Fruit fly (Drosophila melanogaster) whole organism, adult: Measurements from ENCODE around the gene ldbr.

ENCODE experiments used
- CG11617 ChIP-seq: fragments of 200-800 bp; sonication (Bioruptor generic); optimal IDR thresholded peaks from 2 replicates; lab custom pipeline; 2017; ENCODE audit warnings: mild to moderate bottlenecking, missing biosample characterization, missing genetic modification reagents, missing genetic modification characterization
- CG12768 ChIP-seq: fragments of 200-800 bp; sonication (Bioruptor generic); optimal IDR thresholded peaks from 2 replicates; lab custom pipeline; 2017; ENCODE audit warnings: missing biosample characterization, missing genetic modification characterization, mild to moderate bottlenecking, moderate library complexity, missing genetic modification reagents
- CG14711 ChIP-seq: fragments of 200-800 bp; sonication (Bioruptor generic); optimal IDR thresholded peaks from 2 replicates; lab custom pipeline; 2018; ENCODE audit warnings: missing biosample characterization, mild to moderate bottlenecking, missing genetic modification characterization, moderate library complexity
- CG1620 ChIP-seq: fragments of 200-800 bp; sonication (Bioruptor generic); optimal IDR thresholded peaks from 2 replicates; lab custom pipeline; 2016; ENCODE audit warnings: missing biosample characterization, missing genetic modification characterization
- CG33017 ChIP-seq: fragments of 200-800 bp; sonication (Bioruptor generic); optimal IDR thresholded peaks from 2 replicates; lab custom pipeline; 2018; ENCODE audit warnings: missing biosample characterization, mild to moderate bottlenecking, missing genetic modification characterization, moderate library complexity
- CG5204 ChIP-seq: fragments of 200-800 bp; sonication (Bioruptor generic); optimal IDR thresholded peaks from 2 replicates; lab custom pipeline; 2016; ENCODE audit warnings: missing biosample characterization, missing genetic modification characterization
- CG7045 ChIP-seq: fragments of 200-800 bp; sonication (Bioruptor generic); optimal IDR thresholded peaks from 2 replicates; lab custom pipeline; 2017; ENCODE audit warnings: missing biosample characterization, mild to moderate bottlenecking, missing genetic modification characterization
- CG7101 ChIP-seq: fragments of 200-800 bp; sonication (Bioruptor generic); optimal IDR thresholded peaks from 2 replicates; lab custom pipeline; 2018; ENCODE audit warnings: missing biosample characterization, mild to moderate bottlenecking, missing genetic modification characterization, moderate library complexity
- Clk ChIP-seq: fragments of 200-800 bp; sonication (Bioruptor generic); optimal IDR thresholded peaks from 2 replicates; lab custom pipeline; 2017; ENCODE audit warnings: missing biosample characterization, missing genetic modification characterization
- Crg-1 ChIP-seq: fragments of 200-800 bp; sonication (Bioruptor generic); optimal IDR thresholded peaks from 2 replicates; lab custom pipeline; 2016; ENCODE audit warnings: missing biosample characterization, missing genetic modification characterization
- Hr96 ChIP-seq: fragments of 200-800 bp; sonication (Bioruptor generic); optimal IDR thresholded peaks from 2 replicates; lab custom pipeline; 2016; ENCODE audit warnings: missing biosample characterization, missing genetic modification characterization
- Mnt ChIP-seq: fragments of 200-800 bp; sonication (Bioruptor generic); optimal IDR thresholded peaks from 2 replicates; lab custom pipeline; 2016; ENCODE audit warnings: missing biosample characterization, mild to moderate bottlenecking, missing genetic modification characterization
- bab1 ChIP-seq: fragments of 200-800 bp; sonication (Bioruptor generic); optimal IDR thresholded peaks from 3 replicates; lab custom pipeline; 2019; ENCODE audit warnings: missing biosample characterization, mild to moderate bottlenecking, missing genetic modification characterization, moderate library complexity
- cic ChIP-seq: fragments of 200-800 bp; sonication (Bioruptor generic); optimal IDR thresholded peaks from 2 replicates; lab custom pipeline; 2017; ENCODE audit warnings: missing biosample characterization, mild to moderate bottlenecking, missing genetic modification characterization, moderate library complexity
- cnc ChIP-seq, 2 experiments: fragments of >200 bp; optimal IDR thresholded peaks; 2 replicates each; lab custom pipeline; 2017
- kay ChIP-seq: fragments of 200-800 bp; sonication (Bioruptor generic); peaks from one replicate; lab custom pipeline; 2016; ENCODE audit warnings: missing biosample characterization, missing genetic modification characterization, borderline replicate concordance
- ovo ChIP-seq: fragments of 200-800 bp; sonication (Bioruptor generic); optimal IDR thresholded peaks from 2 replicates; lab custom pipeline; 2016; ENCODE audit warnings: missing biosample characterization, missing genetic modification characterization
- pad ChIP-seq: fragments of 200-800 bp; sonication (Bioruptor generic); optimal IDR thresholded peaks from 3 replicates; lab custom pipeline; 2017; ENCODE audit warnings: missing biosample characterization, missing genetic modification characterization, mild to moderate bottlenecking, moderate library complexity, missing genetic modification reagents
- tj ChIP-seq: fragments of 200-800 bp; sonication (Bioruptor generic); optimal IDR thresholded peaks from 3 replicates; lab custom pipeline; 2017; ENCODE audit warnings: missing biosample characterization, mild to moderate bottlenecking, missing genetic modification characterization, moderate library complexity
- toe ChIP-seq: fragments of 200-800 bp; sonication (Bioruptor generic); optimal IDR thresholded peaks from 2 replicates; lab custom pipeline; 2016; ENCODE audit warnings: missing biosample characterization, missing genetic modification characterization

Gene ldbr

DNA sequence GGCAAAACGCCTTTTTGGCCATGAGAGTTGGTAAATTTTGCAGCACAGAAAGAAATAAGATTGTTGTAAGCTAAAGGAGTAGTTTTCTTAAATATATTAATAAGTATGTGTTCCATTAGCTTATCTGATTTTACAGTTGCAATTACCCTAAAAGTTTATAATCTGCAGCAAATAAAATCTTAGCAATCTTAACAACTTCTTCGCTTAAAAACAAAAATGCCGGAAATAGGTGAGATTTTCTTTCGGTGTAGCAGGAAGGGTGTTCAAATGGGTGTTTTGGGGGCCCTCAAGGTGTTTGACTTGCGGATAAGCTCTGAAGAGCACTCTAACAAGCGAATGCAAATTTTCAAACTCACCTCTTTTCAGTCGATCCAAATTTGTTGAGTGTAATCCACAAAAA, 29.2 kb downstream of the ldbr start:
- no peak for TF ChIP-seq CG12768 (GFP tag; lab: Kevin White, UChicago)
- no peak for TF ChIP-seq tj (GFP tag; lab: Kevin White, UChicago)
- no peak for TF ChIP-seq Crg-1 (GFP tag; lab: Kevin White, UChicago)
- TF ChIP-seq Mnt: no peak
- TF ChIP-seq cnc (optimal IDR thresholded peaks at IDR 0.05; lab: Kevin White, UChicago): no peak
- no peak for TF ChIP-seq cic
- TF ChIP-seq Hr96 (GFP tag; lab: Kevin White, UChicago): no peak
- no peak for TF ChIP-seq toe (GFP tag; lab: Kevin White, UChicago)
- no peak for TF ChIP-seq bab1 (GFP tag; lab: Kevin White, UChicago)
- no peak for TF ChIP-seq Clk (GFP tag; lab: Kevin White, UChicago)
- TF ChIP-seq ovo (GFP tag; lab: Kevin White, UChicago): no peak
- no peak for TF ChIP-seq CG7045 (GFP tag; lab: Kevin White, UChicago)
- TF ChIP-seq kay (GFP tag; lab: Kevin White, UChicago): no peak
- TF ChIP-seq CG7101: no peak
- TF ChIP-seq CG5204: no peak
- TF ChIP-seq CG1620 (GFP tag; lab: Kevin White, UChicago): no peak
- no peak for TF ChIP-seq CG11617 (GFP tag; lab: Kevin White, UChicago)
- TF ChIP-seq CG14711: no peak
- no peak for TF ChIP-seq pad (GFP tag; lab: Kevin White, UChicago)

- TF ChIP-seq ovo (GFP tag; lab: Kevin White, UChicago): no peak
- TF ChIP-seq CG7045 (GFP tag; lab: Kevin White, UChicago): no peak
- TF ChIP-seq kay (GFP tag; lab: Kevin White, UChicago): no peak
- no peak for TF ChIP-seq CG11617 (GFP tag; lab: Kevin White, UChicago)
- no peak for TF ChIP-seq tj (GFP tag; lab: Kevin White, UChicago)
- TF ChIP-seq CG5204: no peak
- TF ChIP-seq CG12768 (GFP tag; lab: Kevin White, UChicago): no peak
- no peak for TF ChIP-seq Hr96 (GFP tag; lab: Kevin White, UChicago)
- no peak for TF ChIP-seq CG14711
- no peak for TF ChIP-seq cnc (optimal IDR thresholded peaks at IDR 0.05; lab: Kevin White, UChicago)
- no peak for TF ChIP-seq pad (GFP tag; lab: Kevin White, UChicago)
- TF ChIP-seq Mnt: no peak
- TF ChIP-seq toe (GFP tag; lab: Kevin White, UChicago): no peak
- TF ChIP-seq bab1 (GFP tag; lab: Kevin White, UChicago): no peak
- no peak for TF ChIP-seq CG33017 (tag; lab: Kevin White, UChicago)
- no peak for TF ChIP-seq CG1620 (GFP tag; lab: Kevin White, UChicago)
These were observed 30.1 kb downstream of the ldbr start, which contains the start of gene CG13676 for dm6 chr3L:8151727-8152199. CG13676 (minus strand) TSS chr3L:8151813.

- TF ChIP-seq kay (GFP tag; lab: Kevin White, UChicago) (peak; percentile 4), Hr96 (GFP tag; lab: Kevin White, UChicago) (no peak), Mnt (no peak), CG5204 (peak; percentile 61), cnc (optimal IDR thresholded peaks at IDR 0.05; lab: Kevin White, UChicago) (no peak), CG14711 (no peak), CG33017 (tag; lab: Kevin White, UChicago) (no peak), Crg-1 (GFP tag; lab: Kevin White, UChicago) (no peak), tj (GFP tag; lab: Kevin White, UChicago) (peak; percentile 16), ovo (GFP tag; lab: Kevin White, UChicago) (no peak), CG7045 (GFP tag; lab: Kevin White, UChicago) (peak; percentile 75)
These were observed 31.8 kb downstream of the ldbr start for dm6 chr3L:8153206-8153996.

DNA sequence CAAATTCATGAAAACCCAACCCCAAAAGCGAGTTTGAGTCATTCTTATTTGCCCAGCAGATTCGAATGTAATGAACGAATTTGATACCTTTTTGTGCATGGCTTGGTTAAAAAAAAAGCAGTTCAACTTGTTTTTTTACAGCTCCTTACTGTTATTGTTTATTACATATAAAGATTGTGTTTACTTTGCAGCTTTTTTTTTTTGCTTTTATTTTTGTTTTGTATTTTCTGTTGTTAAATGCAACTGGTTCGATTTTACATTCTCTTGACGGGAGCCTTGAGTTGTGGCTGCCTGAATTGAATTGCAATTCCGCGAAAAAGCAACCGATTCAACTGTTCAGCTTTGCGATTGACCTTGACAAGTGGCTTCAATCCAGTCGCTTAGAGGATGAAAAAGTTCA, 32.9 kb downstream of the ldbr start:
- TF ChIP-seq CG12768 (GFP tag; lab: Kevin White, UChicago) (no peak), tj (GFP tag; lab: Kevin White, UChicago) (peak; percentile 76)

DNA sequence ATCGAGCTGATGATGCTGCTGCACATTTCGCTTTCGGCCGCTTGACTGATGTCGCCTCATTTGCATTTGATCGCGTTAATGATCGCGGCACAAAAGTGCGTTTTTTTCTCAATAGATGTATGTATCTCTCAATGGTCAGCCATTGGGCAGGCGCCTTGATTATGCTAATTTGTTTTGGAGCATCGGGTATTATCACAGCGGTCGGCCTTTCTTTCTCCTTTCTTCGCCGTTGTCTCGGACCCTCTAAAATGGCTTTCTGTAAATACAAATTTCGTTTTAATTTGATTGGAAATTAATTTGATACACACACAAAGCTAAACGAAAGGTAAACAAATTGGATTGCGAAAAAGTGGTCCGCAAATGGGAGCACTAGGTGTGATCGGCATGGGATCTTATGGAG, 33.7 kb downstream of the ldbr start:
- TF ChIP-seq CG1620 (GFP tag; lab: Kevin White, UChicago) (no peak), bab1 (GFP tag; lab: Kevin White, UChicago) (no peak), toe (GFP tag; lab: Kevin White, UChicago) (no peak), cic (no peak), CG11617 (GFP tag; lab: Kevin White, UChicago) (no peak)

dm6 chr3L:8156199-8156598, 34.6 kb downstream of the ldbr start:
- TF ChIP-seq CG7101 (no peak), CG5204 (no peak), CG33017 (tag; lab: Kevin White, UChicago) (no peak), CG11617 (GFP tag; lab: Kevin White, UChicago) (no peak), Clk (GFP tag; lab: Kevin White, UChicago) (no peak), toe (GFP tag; lab: Kevin White, UChicago) (no peak), CG14711 (no peak), Crg-1 (GFP tag; lab: Kevin White, UChicago) (no peak), bab1 (GFP tag; lab: Kevin White, UChicago) (no peak), pad (GFP tag; lab: Kevin White, UChicago) (no peak), CG7045 (GFP tag; lab: Kevin White, UChicago) (no peak), CG12768 (GFP tag; lab: Kevin White, UChicago) (no peak), cic (no peak), Hr96 (GFP tag; lab: Kevin White, UChicago) (no peak), CG1620 (GFP tag; lab: Kevin White, UChicago) (no peak), Mnt (no peak), kay (GFP tag; lab: Kevin White, UChicago) (no peak), cnc (optimal IDR thresholded peaks at IDR 0.05; lab: Kevin White, UChicago) (no peak)
